Fruit fly (Drosophila melanogaster) whole organism, prepupa: Measurements from ENCODE around the gene strat.

Source experiments
- Blimp-1 ChIP-seq: fragments of 200-800 bp; sonication (Bioruptor generic); optimal IDR thresholded peaks from 3 replicates; lab custom pipeline; 2017; ENCODE audit warnings: missing biosample characterization, missing genetic modification characterization, mild to moderate bottlenecking, moderate library complexity, missing genetic modification reagents
- CG10631 ChIP-seq: fragments of 200-800 bp; sonication (Bioruptor generic); optimal IDR thresholded peaks from 2 replicates; lab custom pipeline; 2016; ENCODE audit warnings: missing biosample characterization, missing genetic modification characterization
- CG10669 ChIP-seq: fragments of 200-800 bp; sonication (Bioruptor generic); optimal IDR thresholded peaks from 3 replicates; lab custom pipeline; 2018; ENCODE audit warnings: missing biosample characterization, mild to moderate bottlenecking, missing genetic modification characterization, moderate library complexity
- CG11762 ChIP-seq: fragments of 200-800 bp; sonication (Bioruptor generic); optimal IDR thresholded peaks from 3 replicates; lab custom pipeline; 2016; ENCODE audit warnings: missing biosample characterization, missing genetic modification characterization; ENCODE audit not compliant: insufficient read depth
- CG15336 ChIP-seq: fragments of 200-800 bp; sonication (Bioruptor generic); IDR thresholded peaks from 2 replicates; pipeline ENCODE4 v1.3.6; 2022; ENCODE audit warnings: missing biosample characterization, missing genetic modification characterization
- CG1621 ChIP-seq: fragments of 200-800 bp; sonication (Bioruptor generic); optimal IDR thresholded peaks from 3 replicates; lab custom pipeline; 2018; ENCODE audit warnings: missing biosample characterization, mild to moderate bottlenecking, missing genetic modification characterization
- CG31627 ChIP-seq: fragments of 200-800 bp; sonication (Bioruptor generic); optimal IDR thresholded peaks from 3 replicates; lab custom pipeline; 2016; ENCODE audit warnings: missing biosample characterization, missing genetic modification characterization
- CG32006 ChIP-seq: fragments of 200-800 bp; sonication (Bioruptor generic); optimal IDR thresholded peaks from 3 replicates; lab custom pipeline; 2017; ENCODE audit warnings: missing biosample characterization, mild to moderate bottlenecking, missing genetic modification characterization
- CG34406 ChIP-seq: fragments of 200-800 bp; sonication (Bioruptor generic); optimal IDR thresholded peaks from 3 replicates; lab custom pipeline; 2016; ENCODE audit warnings: missing biosample characterization, missing genetic modification characterization
- CG3919 ChIP-seq: fragments of 200-800 bp; sonication (Bioruptor generic); optimal IDR thresholded peaks from 3 replicates; lab custom pipeline; 2016; ENCODE audit warnings: missing biosample characterization, missing genetic modification characterization
- CG4318 ChIP-seq: fragments of 200-800 bp; sonication (Bioruptor generic); optimal IDR thresholded peaks from 3 replicates; lab custom pipeline; 2017; ENCODE audit warnings: missing biosample characterization, mild to moderate bottlenecking, missing genetic modification characterization
- CG6163 ChIP-seq: fragments of 200-800 bp; sonication (Bioruptor generic); IDR thresholded peaks from 3 replicates; pipeline ENCODE4 v1.3.6; 2022; ENCODE audit warnings: missing biosample characterization, missing genetic modification characterization
- CG6792 ChIP-seq: fragments of 200-800 bp; sonication (Bioruptor generic); optimal IDR thresholded peaks from 3 replicates; lab custom pipeline; 2016; ENCODE audit warnings: missing biosample characterization, missing genetic modification characterization
- CG6854 ChIP-seq: fragments of 200-800 bp; sonication (Bioruptor generic); optimal IDR thresholded peaks from 2 replicates; lab custom pipeline; 2017; ENCODE audit warnings: missing biosample characterization, mild to moderate bottlenecking, missing genetic modification characterization
- CG7368 ChIP-seq: fragments of 200-800 bp; sonication (Bioruptor generic); optimal IDR thresholded peaks from 3 replicates; lab custom pipeline; 2016; ENCODE audit warnings: missing biosample characterization, missing genetic modification characterization
- CG8119 ChIP-seq: fragments of 200-800 bp; sonication (Bioruptor generic); IDR thresholded peaks from 3 replicates; pipeline ENCODE4 v1.3.6; 2022; ENCODE audit warnings: missing biosample characterization, missing genetic modification characterization
- CG8632 ChIP-seq: fragments of 200-800 bp; sonication (Bioruptor generic); optimal IDR thresholded peaks from 3 replicates; lab custom pipeline; 2016; ENCODE audit warnings: missing biosample characterization, missing genetic modification characterization
- CG9139 ChIP-seq: fragments of 200-800 bp; sonication (Bioruptor generic); optimal IDR thresholded peaks from 3 replicates; lab custom pipeline; 2017; ENCODE audit warnings: missing biosample characterization, mild to moderate bottlenecking, missing genetic modification characterization
- Eip75B ChIP-seq: fragments of 200-800 bp; sonication (Bioruptor generic); optimal IDR thresholded peaks from 3 replicates; lab custom pipeline; 2016; ENCODE audit warnings: missing biosample characterization, missing genetic modification characterization
- Eip78C ChIP-seq: fragments of 200-800 bp; sonication (Bioruptor generic); peaks from one replicate; lab custom pipeline; 2016; ENCODE audit warnings: missing biosample characterization, missing genetic modification characterization
- Gug ChIP-seq: fragments of 200-800 bp; sonication (Bioruptor generic); IDR thresholded peaks from 2 replicates; pipeline ENCODE4 v1.3.6; 2022; ENCODE audit warnings: missing biosample characterization, missing genetic modification characterization
- Hr38 ChIP-seq: sonication (Bioruptor generic); optimal IDR thresholded peaks from 2 replicates; lab custom pipeline; 2016; ENCODE audit warnings: missing biosample characterization, missing genetic modification characterization
- Hr39 ChIP-seq: fragments of 200-800 bp; sonication (Bioruptor generic); optimal IDR thresholded peaks from 2 replicates; lab custom pipeline; 2016; ENCODE audit warnings: missing biosample characterization, missing genetic modification characterization
- Met ChIP-seq: fragments of 200-800 bp; sonication (Bioruptor generic); optimal IDR thresholded peaks from 3 replicates; lab custom pipeline; 2016; ENCODE audit warnings: missing biosample characterization, missing genetic modification characterization
- OdsH ChIP-seq: fragments of 200-800 bp; sonication (Bioruptor generic); optimal IDR thresholded peaks from 3 replicates; lab custom pipeline; 2016; ENCODE audit warnings: missing biosample characterization, missing genetic modification characterization
- Smox ChIP-seq: fragments of 200-800 bp; sonication (Bioruptor generic); optimal IDR thresholded peaks from 3 replicates; lab custom pipeline; 2016; ENCODE audit warnings: missing biosample characterization, missing genetic modification characterization
- Sox102F ChIP-seq: fragments of 200-800 bp; sonication (Bioruptor generic); optimal IDR thresholded peaks from 2 replicates; lab custom pipeline; 2016; ENCODE audit warnings: missing biosample characterization, mild to moderate bottlenecking, missing genetic modification characterization
- achi ChIP-seq: fragments of 200-800 bp; sonication (Bioruptor generic); optimal IDR thresholded peaks from 3 replicates; lab custom pipeline; 2016; ENCODE audit warnings: missing biosample characterization, missing genetic modification characterization
- acj6 ChIP-seq: fragments of 200-800 bp; sonication (Bioruptor generic); optimal IDR thresholded peaks from 3 replicates; lab custom pipeline; 2016; ENCODE audit warnings: missing biosample characterization, missing genetic modification characterization
- cyc ChIP-seq: fragments of 200-800 bp; sonication (Bioruptor generic); optimal IDR thresholded peaks from 3 replicates; lab custom pipeline; 2016; ENCODE audit warnings: missing biosample characterization, missing genetic modification characterization
- dac ChIP-seq: fragments of 200-800 bp; sonication (Bioruptor generic); optimal IDR thresholded peaks from 2 replicates; lab custom pipeline; 2017; ENCODE audit warnings: missing biosample characterization, mild to moderate bottlenecking, missing genetic modification characterization
- dsx ChIP-seq: fragments of 200-800 bp; optimal IDR thresholded peaks from 3 replicates; lab custom pipeline; 2019; ENCODE audit warnings: missing biosample characterization, mild to moderate bottlenecking, missing genetic modification characterization, moderate library complexity; ENCODE audit not compliant: poor library complexity, severe bottlenecking
- eg ChIP-seq: fragments of 200-800 bp; sonication (Bioruptor generic); IDR thresholded peaks from 3 replicates; pipeline ENCODE4 v1.3.6; 2022; ENCODE audit warnings: missing biosample characterization, missing genetic modification characterization
- esn ChIP-seq: fragments of 200-800 bp; sonication (Bioruptor generic); optimal IDR thresholded peaks from 2 replicates; lab custom pipeline; 2016; ENCODE audit warnings: missing biosample characterization, mild to moderate bottlenecking, missing genetic modification characterization, moderate library complexity
- fd59A ChIP-seq: fragments of 200-800 bp; sonication (Bioruptor generic); optimal IDR thresholded peaks from 2 replicates; lab custom pipeline; 2017; ENCODE audit warnings: missing biosample characterization, mild to moderate bottlenecking, missing genetic modification characterization, missing genetic modification reagents
- fkh ChIP-seq: fragments of 200-800 bp; sonication (Bioruptor generic); optimal IDR thresholded peaks from 3 replicates; lab custom pipeline; 2017; ENCODE audit warnings: missing biosample characterization, mild to moderate bottlenecking, missing genetic modification characterization, moderate library complexity
- lz ChIP-seq: fragments of 200-800 bp; sonication (Bioruptor generic); optimal IDR thresholded peaks from 3 replicates; lab custom pipeline; 2016; ENCODE audit warnings: missing biosample characterization, missing genetic modification characterization
- net ChIP-seq: fragments of 200-800 bp; sonication (Bioruptor generic); optimal IDR thresholded peaks from 3 replicates; lab custom pipeline; 2016; ENCODE audit warnings: missing biosample characterization, missing genetic modification characterization
- pdm3 ChIP-seq: fragments of 200-800 bp; sonication (Bioruptor generic); optimal IDR thresholded peaks from 3 replicates; lab custom pipeline; 2016; ENCODE audit warnings: missing biosample characterization, missing genetic modification characterization
- salr ChIP-seq, 2 experiments: fragments of 200-800 bp; sonication (Bioruptor generic); optimal IDR thresholded peaks; 3 replicates each; lab custom pipeline; 2016 to 2018; ENCODE audit warnings: missing biosample characterization in 2 of 2, missing genetic modification characterization in 2 of 2, mild to moderate bottlenecking in 1 of 2
- ss ChIP-seq, 2 experiments: fragments of 200-800 bp; sonication (Bioruptor generic); optimal IDR thresholded peaks; 2 replicates in 1 of 2; 3 replicates in 1 of 2; lab custom pipeline; 2017 to 2018; ENCODE audit warnings: mild to moderate bottlenecking in 2 of 2, missing biosample characterization in 2 of 2, missing genetic modification characterization in 2 of 2, moderate library complexity in 1 of 2
- svp ChIP-seq: fragments of 200-800 bp; sonication (Bioruptor generic); peaks from one replicate; lab custom pipeline; 2016; ENCODE audit warnings: missing biosample characterization, missing genetic modification characterization
- topi ChIP-seq: fragments of 200-800 bp; sonication (Bioruptor generic); optimal IDR thresholded peaks from 3 replicates; lab custom pipeline; 2016; ENCODE audit warnings: missing biosample characterization, missing genetic modification characterization
- vri ChIP-seq: fragments of 200-800 bp; sonication (Bioruptor generic); optimal IDR thresholded peaks from 3 replicates; lab custom pipeline; 2016; ENCODE audit warnings: missing biosample characterization, mild to moderate bottlenecking, missing genetic modification characterization

strat gene

DNA sequence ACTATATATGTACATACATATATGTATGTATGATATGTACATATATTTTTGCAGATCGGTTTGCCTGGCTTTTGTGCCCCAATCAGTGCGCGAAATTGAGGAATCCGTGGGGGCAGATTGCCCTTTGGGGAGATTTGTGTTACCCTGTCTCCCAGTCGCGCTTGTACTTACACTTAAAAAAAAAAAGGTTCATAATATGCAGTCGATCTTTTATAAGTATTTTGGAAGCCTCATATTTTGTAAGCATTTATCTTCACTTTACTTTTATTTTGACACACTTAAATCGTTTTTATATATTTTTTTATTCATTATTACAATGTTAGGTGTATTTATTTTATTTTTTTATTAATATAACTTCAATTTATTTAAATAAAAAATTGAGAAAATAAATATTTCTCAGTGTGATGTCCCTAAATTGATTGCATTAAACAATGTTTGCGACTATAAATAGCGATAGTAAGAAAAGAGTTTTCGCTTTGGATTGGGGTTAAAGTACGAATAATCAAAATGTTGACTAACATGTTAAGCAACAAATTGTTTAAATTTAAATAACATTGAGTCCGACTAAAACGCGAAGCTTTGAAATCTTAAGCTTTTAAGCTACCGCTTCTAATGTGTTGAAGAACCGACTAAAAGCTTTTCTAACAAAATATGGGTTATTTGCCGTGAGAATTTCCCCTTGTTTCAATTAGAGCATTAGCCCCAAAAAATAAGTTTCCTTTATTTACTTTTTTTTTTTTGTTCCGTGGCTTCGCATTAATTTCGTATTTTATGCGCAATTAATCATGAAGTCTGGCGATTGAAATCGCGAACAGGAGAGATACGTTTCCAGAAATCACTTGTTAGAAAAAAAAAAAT, 6.5 kb downstream of the strat start:
- TF ChIP-seq cyc (peak; percentile 35), lz (GFP tag; lab: Kevin White, UChicago) (peak; percentile 30), dsx (peak; percentile 4), Sox102F (GFP tag; lab: Kevin White, UChicago) (peak; percentile 31), CG8632 (GFP tag; lab: Kevin White, UChicago) (peak; percentile 28), CG10669 (GFP tag; lab: Kevin White, UChicago) (no peak), fkh (GFP tag; lab: Kevin White, UChicago) (peak; percentile 19), vri (GFP tag; lab: Kevin White, UChicago) (peak; percentile 3), CG7368 (no peak), Hr39 (GFP tag; lab: Kevin White, UChicago) (peak; percentile 16), esn (peak; percentile 58), net (no peak), CG6854 (GFP tag; lab: Kevin White, UChicago) (no peak), Gug (GFP tag; lab: Robert Waterston, UW) (no peak), Met (GFP tag; lab: Kevin White, UChicago) (peak; percentile 44), eg (GFP tag; lab: Robert Waterston, UW) (peak; percentile 70; the same call in 1 of the 3 replicates), CG15336 (GFP tag; lab: Robert Waterston, UW) (peak; percentile 62; the same call in 1 of the 2 replicates), svp (GFP tag; lab: Kevin White, UChicago) (peak; percentile 91), CG32006 (peak; percentile 46), CG34406 (GFP tag; lab: Kevin White, UChicago) (peak; percentile 41), CG31627 (peak; percentile 6), CG6163 (no peak), CG10631 (peak; percentile 12), CG6792 (GFP tag; lab: Kevin White, UChicago) (peak; percentile 22), topi (GFP tag; lab: Kevin White, UChicago) (peak; percentile 27), acj6 (GFP tag; lab: Kevin White, UChicago) (peak; percentile 1), pdm3 (peak; percentile 17), Eip78C (GFP tag; lab: Kevin White, UChicago) (peak; percentile 80), CG4318 (GFP tag; lab: Kevin White, UChicago) (peak; percentile 11), achi (GFP tag; lab: Kevin White, UChicago) (no peak), Smox (GFP tag; lab: Kevin White, UChicago) (peak; percentile 11), salr (GFP tag; optimal IDR thresholded peaks at IDR 0.05; lab: Kevin White, UChicago) (no peak), fd59A (GFP tag; lab: Kevin White, UChicago) (no peak), Blimp-1 (GFP tag; lab: Kevin White, UChicago) (no peak), CG11762 (GFP tag; lab: Kevin White, UChicago) (no peak), CG8119 (GFP tag; lab: Robert Waterston, UW) (peak; percentile 59), OdsH (GFP tag; lab: Kevin White, UChicago) (peak; percentile 36)

DNA sequence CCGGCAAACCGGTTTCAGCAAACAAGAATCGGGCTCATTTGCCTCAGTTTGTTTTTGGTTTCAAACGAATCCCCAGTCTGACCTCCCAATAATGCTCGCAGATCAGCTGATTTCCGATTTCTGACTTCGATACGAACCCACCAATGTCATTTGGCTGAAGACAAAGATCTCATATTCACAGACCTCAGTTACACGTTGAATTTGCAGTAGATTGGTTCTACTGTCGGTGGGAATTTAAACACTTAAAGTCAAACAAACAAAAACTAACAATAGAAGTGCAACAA, 7.1 kb downstream of the strat start, which contains the start of gene CG14275:
CG14275 (plus strand) TSS at position 185 of the 284 bp plus-strand sequence.
- TF ChIP-seq ss (GFP tag; optimal IDR thresholded peaks at IDR 0.05; lab: Kevin White, UChicago) (no peak), CG15336 (GFP tag; lab: Robert Waterston, UW) (no peak), dac (GFP tag; lab: Kevin White, UChicago) (no peak), vri (GFP tag; lab: Kevin White, UChicago) (no peak), Eip75B (no peak), CG11762 (GFP tag; lab: Kevin White, UChicago) (no peak), Hr38 (GFP tag; lab: Kevin White, UChicago) (no peak), CG3919 (GFP tag; lab: Kevin White, UChicago) (no peak), acj6 (GFP tag; lab: Kevin White, UChicago) (no peak), CG8632 (GFP tag; lab: Kevin White, UChicago) (no peak), Hr39 (GFP tag; lab: Kevin White, UChicago) (no peak), CG1621 (no peak), CG9139 (no peak), CG34406 (GFP tag; lab: Kevin White, UChicago) (no peak)
